Fruit fly (Drosophila melanogaster) whole organism, embryonic: ENCODE data around the gene CG14569.

Source experiments
- Bdp1 ChIP-seq: fragments of 200-800 bp; sonication (Bioruptor generic); optimal IDR thresholded peaks from 3 replicates; lab custom pipeline; 2016; ENCODE audit warnings: missing biosample characterization, missing genetic modification characterization
- CG11560 ChIP-seq: fragments of 200-800 bp; sonication (Bioruptor generic); IDR thresholded peaks from 3 replicates; pipeline ENCODE4 v1.3.6; 2022; ENCODE audit warnings: missing biosample characterization, missing genetic modification characterization
- CG12219 ChIP-seq: fragments of 200-800 bp; sonication (Bioruptor generic); optimal IDR thresholded peaks from 3 replicates; lab custom pipeline; 2018; ENCODE audit warnings: missing biosample characterization, mild to moderate bottlenecking, missing genetic modification characterization
- CG16863 ChIP-seq: fragments of 200-800 bp; sonication (Bioruptor generic); optimal IDR thresholded peaks from 3 replicates; lab custom pipeline; 2016; ENCODE audit warnings: missing biosample characterization, missing genetic modification characterization
- CG17385 ChIP-seq: fragments of 200-800 bp; sonication (Bioruptor generic); optimal IDR thresholded peaks from 3 replicates; lab custom pipeline; 2018; ENCODE audit warnings: missing biosample characterization, mild to moderate bottlenecking, missing genetic modification characterization
- CG2678 ChIP-seq: fragments of 200-800 bp; sonication (Bioruptor generic); optimal IDR thresholded peaks from 3 replicates; lab custom pipeline; 2019; ENCODE audit warnings: missing biosample characterization, mild to moderate bottlenecking, missing genetic modification characterization, moderate library complexity
- CG32532 ChIP-seq: fragments of 200-800 bp; sonication (Bioruptor generic); IDR thresholded peaks from 2 replicates; pipeline ENCODE4 v1.3.6; 2022; ENCODE audit warnings: missing biosample characterization, missing genetic modification characterization
- CG3281 ChIP-seq: fragments of 200-800 bp; sonication (Bioruptor generic); optimal IDR thresholded peaks from 3 replicates; lab custom pipeline; 2017; ENCODE audit warnings: missing biosample characterization, mild to moderate bottlenecking, missing genetic modification characterization
- CG34376 ChIP-seq: fragments of 200-800 bp; sonication (Bioruptor generic); optimal IDR thresholded peaks from 2 replicates; lab custom pipeline; 2018; ENCODE audit warnings: missing biosample characterization, mild to moderate bottlenecking, missing genetic modification characterization
- CG43689 ChIP-seq: fragments of 200-800 bp; sonication (Bioruptor generic); IDR thresholded peaks from 2 replicates; pipeline ENCODE4 v1.3.6; 2022; ENCODE audit warnings: missing biosample characterization, missing genetic modification characterization
- CG4730 ChIP-seq: fragments of 200-800 bp; sonication (Bioruptor generic); IDR thresholded peaks from 2 replicates; pipeline ENCODE4 v1.3.6; 2022; ENCODE audit warnings: missing biosample characterization, missing genetic modification characterization
- CG4854 ChIP-seq: fragments of 200-800 bp; sonication (Bioruptor generic); optimal IDR thresholded peaks from 2 replicates; lab custom pipeline; 2016; ENCODE audit warnings: missing biosample characterization, missing genetic modification characterization, inconsistent platforms
- CG6272 ChIP-seq: fragments of 200-800 bp; sonication (Bioruptor generic); IDR thresholded peaks from 2 replicates; pipeline ENCODE4 v1.3.6; 2022; ENCODE audit warnings: missing biosample characterization, missing genetic modification characterization
- CG7372 ChIP-seq: fragments of 200-800 bp; sonication (Bioruptor generic); IDR thresholded peaks from 2 replicates; pipeline ENCODE4 v1.3.6; 2022; ENCODE audit warnings: missing biosample characterization, missing genetic modification characterization
- CG7963 ChIP-seq: fragments of 200-800 bp; sonication (Bioruptor generic); IDR thresholded peaks from 3 replicates; pipeline ENCODE4 v1.3.6; 2022; ENCODE audit warnings: missing biosample characterization, missing genetic modification characterization; ENCODE audit not compliant: partially characterized antibody
- CG8388 ChIP-seq: fragments of 200-800 bp; sonication (Bioruptor generic); optimal IDR thresholded peaks from 2 replicates; lab custom pipeline; 2019; ENCODE audit warnings: missing biosample characterization, mild to moderate bottlenecking, missing genetic modification characterization, moderate library complexity
- CG9727 ChIP-seq: fragments of 200-800 bp; sonication (Bioruptor generic); optimal IDR thresholded peaks from 3 replicates; lab custom pipeline; 2017; ENCODE audit warnings: missing biosample characterization, mild to moderate bottlenecking, missing genetic modification characterization
- CHES-1-like ChIP-seq: fragments of 200-800 bp; sonication (Bioruptor generic); optimal IDR thresholded peaks from 2 replicates; lab custom pipeline; 2016; ENCODE audit warnings: missing biosample characterization, missing genetic modification characterization
- Dfd ChIP-seq, 2 experiments: fragments of >200 bp; optimal IDR thresholded peaks; 2 replicates each; lab custom pipeline; 2017; ENCODE audit warnings: missing biosample characterization in 2 of 2, missing genetic modification characterization in 2 of 2
- Drgx ChIP-seq: fragments of 200-800 bp; sonication (Bioruptor generic); IDR thresholded peaks from 2 replicates; pipeline ENCODE4 v1.3.6; 2022; ENCODE audit warnings: missing biosample characterization, missing genetic modification characterization
- Fer2 ChIP-seq: fragments of 200-800 bp; sonication (Bioruptor generic); optimal IDR thresholded peaks from 2 replicates; lab custom pipeline; 2018; ENCODE audit warnings: missing biosample characterization, mild to moderate bottlenecking, missing genetic modification characterization, moderate library complexity
- H15 ChIP-seq: fragments of 200-800 bp; sonication (Bioruptor generic); IDR thresholded peaks from 3 replicates; pipeline ENCODE4 v1.3.6; 2022; ENCODE audit warnings: missing biosample characterization, missing genetic modification characterization
- HLH4C ChIP-seq: fragments of 200-800 bp; sonication (Bioruptor generic); IDR thresholded peaks from 3 replicates; pipeline ENCODE4 v1.3.6; 2022; ENCODE audit warnings: missing biosample characterization, missing genetic modification characterization; ENCODE audit not compliant: partially characterized antibody
- Hmx ChIP-seq: fragments of 200-800 bp; sonication (Bioruptor generic); optimal IDR thresholded peaks from 2 replicates; lab custom pipeline; 2016; ENCODE audit warnings: missing biosample characterization, missing genetic modification characterization
- NC2β ChIP-seq: fragments of 200-800 bp; sonication (Bioruptor generic); optimal IDR thresholded peaks from 2 replicates; lab custom pipeline; 2016; ENCODE audit warnings: missing biosample characterization, missing genetic modification characterization
- PHDP ChIP-seq: fragments of 200-800 bp; sonication (Bioruptor generic); optimal IDR thresholded peaks from 3 replicates; lab custom pipeline; 2018; ENCODE audit warnings: missing biosample characterization, mild to moderate bottlenecking, missing genetic modification characterization, moderate library complexity
- Rx ChIP-seq: fragments of 200-800 bp; sonication (Bioruptor generic); IDR thresholded peaks from 2 replicates; pipeline ENCODE4 v1.3.6; 2022; ENCODE audit warnings: missing biosample characterization, missing genetic modification characterization
- Scr ChIP-seq: fragments of 200-800 bp; sonication (Bioruptor generic); IDR thresholded peaks from 2 replicates; pipeline ENCODE4 v1.3.6; 2022; ENCODE audit warnings: missing biosample characterization, missing genetic modification characterization; ENCODE audit not compliant: partially characterized antibody
- Side ChIP-seq: fragments of 200-800 bp; sonication (Bioruptor generic); optimal IDR thresholded peaks from 2 replicates; lab custom pipeline; 2016; ENCODE audit warnings: missing biosample characterization, missing genetic modification characterization
- Sry-β ChIP-seq: fragments of 200-800 bp; sonication (Bioruptor generic); optimal IDR thresholded peaks from 2 replicates; lab custom pipeline; 2018; ENCODE audit warnings: missing biosample characterization, mild to moderate bottlenecking, missing genetic modification characterization, moderate library complexity
- aop ChIP-seq: fragments of 200-800 bp; sonication (Bioruptor generic); IDR thresholded peaks from 2 replicates; pipeline ENCODE4 v1.3.6; 2022; ENCODE audit warnings: missing biosample characterization, missing genetic modification characterization
- az2 ChIP-seq: fragments of 200-800 bp; sonication (Bioruptor generic); optimal IDR thresholded peaks from 3 replicates; lab custom pipeline; 2016; ENCODE audit warnings: missing biosample characterization, missing genetic modification characterization
- br ChIP-seq: fragments of >200 bp; optimal IDR thresholded peaks from 2 replicates; lab custom pipeline; 2017
- cas ChIP-seq: fragments of 200-800 bp; sonication (Bioruptor generic); IDR thresholded peaks from 2 replicates; pipeline ENCODE4 v1.3.6; 2022; ENCODE audit warnings: missing biosample characterization, missing genetic modification characterization
- crc ChIP-seq: fragments of 200-800 bp; sonication (Bioruptor generic); optimal IDR thresholded peaks from 2 replicates; lab custom pipeline; 2016; ENCODE audit warnings: missing biosample characterization, missing genetic modification characterization
- crol ChIP-seq: fragments of 200-800 bp; sonication (Bioruptor generic); IDR thresholded peaks from 2 replicates; pipeline ENCODE4 v1.3.6; 2022; ENCODE audit warnings: missing biosample characterization, missing genetic modification characterization
- dm ChIP-seq: fragments of 200-800 bp; sonication (Bioruptor generic); optimal IDR thresholded peaks from 3 replicates; lab custom pipeline; 2016; ENCODE audit warnings: missing biosample characterization, missing genetic modification characterization
- ems ChIP-seq: fragments of 200-800 bp; sonication (Bioruptor generic); optimal IDR thresholded peaks from 3 replicates; lab custom pipeline; 2016; ENCODE audit warnings: missing biosample characterization, missing genetic modification characterization
- ewg ChIP-seq: fragments of 200-800 bp; sonication (Bioruptor generic); optimal IDR thresholded peaks from 3 replicates; lab custom pipeline; 2017; ENCODE audit warnings: mild to moderate bottlenecking, missing biosample characterization, missing genetic modification reagents, missing genetic modification characterization
- ham ChIP-seq: fragments of 200-800 bp; sonication (Bioruptor generic); IDR thresholded peaks from 2 replicates; pipeline ENCODE4 v1.3.6; 2022; ENCODE audit warnings: missing biosample characterization, missing genetic modification characterization
- kni ChIP-seq: fragments of 200-800 bp; sonication (Bioruptor generic); optimal IDR thresholded peaks from 3 replicates; lab custom pipeline; 2017; ENCODE audit warnings: mild to moderate bottlenecking, missing biosample characterization, missing genetic modification reagents, missing genetic modification characterization
- lilli ChIP-seq: fragments of 200-800 bp; sonication (Bioruptor generic); optimal IDR thresholded peaks from 3 replicates; lab custom pipeline; 2016; ENCODE audit warnings: missing biosample characterization, missing genetic modification characterization
- lmd ChIP-seq: fragments of 200-800 bp; sonication (Bioruptor generic); IDR thresholded peaks from 2 replicates; pipeline ENCODE4 v1.3.6; 2022; ENCODE audit warnings: missing biosample characterization, missing genetic modification characterization
- lola ChIP-seq, 3 experiments: fragments of >200 bp in 2 of 3; fragments of 200-800 bp in 1 of 3; sonication (Bioruptor generic) in 1 of 3; optimal IDR thresholded peaks; 2 replicates each; lab custom pipeline; 2017 to 2019; ENCODE audit warnings: missing biosample characterization in 3 of 3, missing genetic modification characterization in 3 of 3, mild to moderate bottlenecking in 1 of 3, moderate library complexity in 1 of 3
- ro ChIP-seq: fragments of 200-800 bp; sonication (Bioruptor generic); IDR thresholded peaks from 2 replicates; pipeline ENCODE4 v1.3.6; 2022; ENCODE audit warnings: missing biosample characterization, missing genetic modification characterization
- run ChIP-seq: fragments of 200-800 bp; sonication (Bioruptor generic); optimal IDR thresholded peaks from 3 replicates; lab custom pipeline; 2018; ENCODE audit warnings: missing biosample characterization, mild to moderate bottlenecking, missing genetic modification characterization
- salm ChIP-seq: fragments of 200-800 bp; sonication (Bioruptor generic); optimal IDR thresholded peaks from 2 replicates; lab custom pipeline; 2018; ENCODE audit warnings: missing biosample characterization, mild to moderate bottlenecking, missing genetic modification characterization
- sens ChIP-seq: fragments of 200-800 bp; sonication (Bioruptor generic); peaks from one replicate; lab custom pipeline; 2016; ENCODE audit warnings: missing biosample characterization, missing genetic modification characterization
- seq ChIP-seq: fragments of 200-800 bp; sonication (Bioruptor generic); IDR thresholded peaks from 2 replicates; pipeline ENCODE4 v1.3.6; 2022; ENCODE audit warnings: missing biosample characterization, missing genetic modification characterization
- shn ChIP-seq: fragments of 200-800 bp; sonication (Bioruptor generic); optimal IDR thresholded peaks from 3 replicates; lab custom pipeline; 2016; ENCODE audit warnings: missing biosample characterization, missing genetic modification characterization
- slou ChIP-seq: fragments of 200-800 bp; sonication (Bioruptor generic); optimal IDR thresholded peaks from 3 replicates; lab custom pipeline; 2016; ENCODE audit warnings: missing biosample characterization, missing genetic modification characterization
- tin ChIP-seq: fragments of 200-800 bp; sonication (Bioruptor generic); optimal IDR thresholded peaks from 3 replicates; lab custom pipeline; 2016; ENCODE audit warnings: missing biosample characterization, missing genetic modification characterization

Gene CG14569

dm6 chr3L:21728616-21729047 is 2.7 kb downstream of the CG14569 start, which contains the start of the genes CG11247 and Polr2H (continued):
- TF ChIP-seq Bdp1 (peak; percentile 87), run (tag; lab: Kevin White, UChicago) (no peak), sens (GFP tag; lab: Kevin White, UChicago) (peak; percentile 98), Dfd (GFP tag; optimal IDR thresholded peaks at IDR 0.05; lab: Kevin White, UChicago) (no peak), dm (GFP tag; lab: Kevin White, UChicago) (peak; percentile 95), CG16863 (peak; percentile 94), CG9727 (GFP tag; lab: Kevin White, UChicago) (peak; percentile 83), CG7963 (GFP tag; lab: Robert Waterston, UW) (peak; percentile 25; the same call in 1 of the 3 replicates), lilli (GFP tag; lab: Kevin White, UChicago) (peak; percentile 97), CG2678 (tag; lab: Kevin White, UChicago) (peak; percentile 82), lola (GFP tag; optimal IDR thresholded peaks at IDR 0.05; lab: Kevin White, UChicago) (peak in 1 of 3 experiments; percentile 84), CG7372 (GFP tag; lab: Robert Waterston, UW) (peak; percentile 93), ewg (GFP tag; lab: Kevin White, UChicago) (peak; percentile 92), CG32532 (GFP tag; lab: Robert Waterston, UW) (peak; percentile 95), Fer2 (tag; lab: Kevin White, UChicago) (peak; percentile 78), aop (GFP tag; lab: Robert Waterston, UW) (peak; percentile 11; the same call in 1 of the 2 replicates), Hmx (GFP tag; lab: Kevin White, UChicago) (peak; percentile 76), kni (no peak), crol (GFP tag; lab: Robert Waterston, UW) (peak; percentile 40; the same call in 1 of the 2 replicates), CG43689 (GFP tag; lab: Robert Waterston, UW) (peak; percentile 63), seq (GFP tag; lab: Robert Waterston, UW) (peak; percentile 85), Sry-β (GFP tag; lab: Kevin White, UChicago) (peak; percentile 66), slou (GFP tag; lab: Kevin White, UChicago) (peak; percentile 85), Side (peak; percentile 93), Drgx (peak; percentile 77), CG11560 (tag; lab: Robert Waterston, UW) (peak; percentile 82), lmd (GFP tag; lab: Robert Waterston, UW) (peak; percentile 94), CG4730 (GFP tag; lab: Robert Waterston, UW) (peak; percentile 88), CG8388 (GFP tag; lab: Kevin White, UChicago) (peak; percentile 81), HLH4C (GFP tag; lab: Robert Waterston, UW) (peak; percentile 67), CHES-1-like (GFP tag; lab: Kevin White, UChicago) (peak; percentile 96), salm (peak; percentile 30), CG17385 (GFP tag; lab: Kevin White, UChicago) (peak; percentile 49), CG4854 (peak; percentile 83), CG12219 (GFP tag; lab: Kevin White, UChicago) (peak; percentile 66), Rx (GFP tag; lab: Robert Waterston, UW) (peak; percentile 92), tin (peak; percentile 94), PHDP (tag; lab: Kevin White, UChicago) (peak; percentile 80), H15 (GFP tag; lab: Robert Waterston, UW) (peak; percentile 91), NC2β (peak; percentile 94), crc (GFP tag; lab: Kevin White, UChicago) (peak; percentile 84), az2 (GFP tag; lab: Kevin White, UChicago) (peak; percentile 92), br (no peak), CG3281 (GFP tag; lab: Kevin White, UChicago) (peak; percentile 82), ro (GFP tag; lab: Robert Waterston, UW) (peak; percentile 70; the same call in 1 of the 2 replicates), CG34376 (GFP tag; lab: Kevin White, UChicago) (peak; percentile 27), ems (GFP tag; lab: Kevin White, UChicago) (peak; percentile 92), Scr (GFP tag; lab: Robert Waterston, UW) (peak; percentile 84), ham (peak; percentile 64; the same call in 1 of the 2 replicates), cas (GFP tag; lab: Robert Waterston, UW) (peak; percentile 85; the same call in 1 of the 2 replicates), CG6272 (GFP tag; lab: Robert Waterston, UW) (peak; percentile 95), shn (GFP tag; lab: Kevin White, UChicago) (peak; percentile 96)
